Worm (Caenorhabditis elegans): ENCODE results near the gene F13H8.6.
A peak's percentile ranks its signal among the peaks of the same experiment; 100 is the strongest.

Gene F13H8.6

DNA sequence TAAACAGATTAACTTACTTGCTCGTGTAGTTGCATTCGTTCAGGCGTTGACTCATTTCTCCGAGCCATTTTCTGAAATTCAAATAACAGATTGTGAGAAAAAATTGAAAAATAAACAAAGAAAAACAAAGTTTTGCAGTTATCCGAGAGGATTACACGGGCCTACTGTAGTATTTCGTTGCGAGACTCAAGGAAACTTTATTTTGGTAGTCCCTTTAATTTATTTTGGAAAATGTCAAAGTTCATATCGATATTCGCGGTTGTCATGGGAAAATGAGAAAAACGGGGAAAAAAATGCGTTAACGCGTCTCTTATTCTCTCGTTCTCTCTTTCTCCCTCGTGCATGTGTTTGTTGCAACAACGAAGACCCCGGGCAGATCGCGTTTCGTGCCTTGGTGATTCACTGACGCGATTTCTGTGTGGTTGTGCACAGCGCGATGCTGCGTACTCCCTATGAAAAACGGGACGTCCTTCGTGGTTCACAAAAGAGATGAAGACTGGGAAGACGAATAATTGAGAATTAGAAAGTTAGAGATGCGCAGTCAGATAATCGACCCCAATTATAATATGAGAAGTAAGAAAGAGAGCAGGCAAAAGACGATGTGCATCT lies 44.6 kb upstream of the F13H8.6 start, which contains the start of gene set-4:
Gene set-4, minus strand, starts transcription at position 120 of the 609 bp plus-strand sequence.
- TF ChIP-seq duxl-1 (tag; optimal IDR thresholded peaks at IDR 0.05; ENCODE audit: poor library complexity), result peak; percentile 77
- peak; percentile 87 for TF ChIP-seq lin-13 (GFP tag; optimal IDR thresholded peaks at IDR 0.05)
- TF ChIP-seq dpl-1 (GFP tag; optimal IDR thresholded peaks at IDR 0.05), result peak; percentile 88
- 0 out of 2 replicates have a peak, but pooled peaks have one; percentile 20 for TF ChIP-seq php-3 (GFP tag; IDR thresholded peaks at IDR 0.05)
- peak; percentile 19 to 94 for TF ChIP-seq mdl-1 (tag; optimal IDR thresholded peaks at IDR 0.05)
- TF ChIP-seq F10B5.3 (tag; optimal IDR thresholded peaks at IDR 0.05), result peak; percentile 41
- peak; percentile 94 for TF ChIP-seq dve-1 (tag; optimal IDR thresholded peaks at IDR 0.05; ENCODE audit: insufficient read depth)
- no peak for TF ChIP-seq ceh-62 (tag; optimal IDR thresholded peaks at IDR 0.05)
- peak; percentile 29 for TF ChIP-seq ceh-28 (tag; optimal IDR thresholded peaks at IDR 0.05)
- TF ChIP-seq hlh-11 (tag; optimal IDR thresholded peaks at IDR 0.05), result peak; percentile 96
- peak; percentile 69 for TF ChIP-seq ama-1 (optimal IDR thresholded peaks at IDR 0.05)
- peak; percentile 48 for TF ChIP-seq unc-130 (GFP tag; optimal IDR thresholded peaks at IDR 0.05)
- TF ChIP-seq nhr-102 (tag; optimal IDR thresholded peaks at IDR 0.05), result peak; percentile 87
- peak; percentile 85 for TF ChIP-seq nhr-25 (tag; optimal IDR thresholded peaks at IDR 0.05; ENCODE audit: borderline replicate concordance, insufficient read depth)
- TF ChIP-seq madf-9 (GFP tag; conservative IDR thresholded peaks at IDR 0.05), result peak; percentile 64; the same call in 1 of the 2 replicates
- peak; percentile 23 for TF ChIP-seq nhr-10 (tag; optimal IDR thresholded peaks at IDR 0.05)
- TF ChIP-seq hmg-1.1 (GFP tag; IDR thresholded peaks at IDR 0.05), result peak; percentile 88
- TF ChIP-seq T26A8.4 (GFP tag; IDR thresholded peaks at IDR 0.05), result peak; percentile 88
- peak; percentile 25; the same call in 1 of the 2 replicates for TF ChIP-seq set-16 (GFP tag; IDR thresholded peaks at IDR 0.05)
- TF ChIP-seq aly-2 (tag; optimal IDR thresholded peaks at IDR 0.05), result no peak
- TF ChIP-seq pqm-1 (tag; optimal IDR thresholded peaks at IDR 0.05), result peak; percentile 32
- TF ChIP-seq lin-39 (tag; optimal IDR thresholded peaks at IDR 0.05), result no peak
- peak; percentile 89 for TF ChIP-seq nhr-11 (tag; optimal IDR thresholded peaks at IDR 0.05)
- peak; percentile 68 for TF ChIP-seq pha-4 (GFP tag; IDR thresholded peaks at IDR 0.05)
- peak; percentile 67 for TF ChIP-seq pha-4 (tag; optimal IDR thresholded peaks at IDR 0.05)
- TF ChIP-seq mes-2 (tag; optimal IDR thresholded peaks at IDR 0.05; ENCODE audit: poor library complexity, severe bottlenecking), result peak; percentile 89
- peak; percentile 71 for TF ChIP-seq nhr-48 (tag; optimal IDR thresholded peaks at IDR 0.05)
- TF ChIP-seq aha-1 (tag), result peak; percentile 99
- TF ChIP-seq lin-1 (GFP tag; IDR thresholded peaks at IDR 0.05), result peak; percentile 82; the same call in 1 of the 2 replicates
- peak; percentile 79 to 95 for TF ChIP-seq lsy-2 (tag; optimal IDR thresholded peaks at IDR 0.05)
- TF ChIP-seq arid-1 (GFP tag; conservative IDR thresholded peaks at IDR 0.05), result peak; percentile 37; the same call in 1 of the 2 replicates
- peak; percentile 96 for TF ChIP-seq mxl-3 (GFP tag; optimal IDR thresholded peaks at IDR 0.05)
- peak; percentile 86 for TF ChIP-seq nhr-28 (tag; optimal IDR thresholded peaks at IDR 0.05)
- TF ChIP-seq lin-38 (GFP tag; IDR thresholded peaks at IDR 0.05), result peak; percentile 90
- no peak for TF ChIP-seq Y105C5A.15 (GFP tag; IDR thresholded peaks at IDR 0.05)
- TF ChIP-seq gei-8 (GFP tag; optimal IDR thresholded peaks at IDR 0.05), result peak; percentile 35
- TF ChIP-seq tra-1 (GFP tag; IDR thresholded peaks at IDR 0.05), result peak; percentile 87
- TF ChIP-seq mep-1 (tag; optimal IDR thresholded peaks at IDR 0.05), result peak; percentile 96
- TF ChIP-seq nhr-41 (GFP tag; IDR thresholded peaks at IDR 0.05), result peak; percentile 22; the same call in 1 of the 2 replicates
- TF ChIP-seq hlh-30 (tag; optimal IDR thresholded peaks at IDR 0.05; ENCODE audit: insufficient read depth), result peak; percentile 95
- no peak for TF ChIP-seq ZK546.5 (tag; optimal IDR thresholded peaks at IDR 0.05)
- TF ChIP-seq ZK337.2 (GFP tag; IDR thresholded peaks at IDR 0.05), result no peak
- 0 out of 2 replicates have a peak, but pooled peaks have one; percentile 59 for TF ChIP-seq daf-19 (GFP tag; conservative IDR thresholded peaks at IDR 0.05)
- peak; percentile 88 for TF ChIP-seq ceh-20 (GFP tag; IDR thresholded peaks at IDR 0.05)
- peak; percentile 81 for TF ChIP-seq nhr-77 (tag; optimal IDR thresholded peaks at IDR 0.05)
- TF ChIP-seq jun-1 (tag; optimal IDR thresholded peaks at IDR 0.05), result peak; percentile 77
- TF ChIP-seq mdt-29 (GFP tag; IDR thresholded peaks at IDR 0.05), result peak; percentile 62; the same call in 1 of the 2 replicates
- peak; percentile 50 to 86 for TF ChIP-seq daf-16 (GFP tag; optimal IDR thresholded peaks at IDR 0.05)
- TF ChIP-seq daf-16 (tag; optimal IDR thresholded peaks at IDR 0.05), result peak; percentile 75
- no peak; the same call in 1 of the 2 replicates for TF ChIP-seq egl-43 (GFP tag; IDR thresholded peaks at IDR 0.05)
